Fruit fly (Drosophila melanogaster): Measurements from ENCODE around the gene CheB93b.

The CheB93b gene

dm6 chr3R:21379927-21380326 is 29.0 kb upstream of the CheB93b start:
- TF ChIP-seq fd96Ca (GFP tag; IDR thresholded peaks at IDR 0.05): no peak
- no peak for TF ChIP-seq Snoo (tag; optimal IDR thresholded peaks at IDR 0.05)
- no peak for TF ChIP-seq CG9948 (tag; optimal IDR thresholded peaks at IDR 0.05)

dm6 chr3R:21386132-21386531 is 22.8 kb upstream of the CheB93b start:
- TF ChIP-seq CG15710 (tag; optimal IDR thresholded peaks at IDR 0.05) (no peak), CG13204 (GFP tag; optimal IDR thresholded peaks at IDR 0.05) (no peak), Pif1B (GFP tag; optimal IDR thresholded peaks at IDR 0.05) (no peak), CG4496 (GFP tag; IDR thresholded peaks at IDR 0.05) (no peak), CG10348 (GFP tag; IDR thresholded peaks at IDR 0.05) (no peak), D1 (tag; optimal IDR thresholded peaks at IDR 0.05) (no peak), Pif1A (GFP tag; optimal IDR thresholded peaks at IDR 0.05) (no peak), CG32121 (GFP tag; IDR thresholded peaks at IDR 0.05) (no peak), fd96Ca (GFP tag; IDR thresholded peaks at IDR 0.05) (no peak), CG14655 (GFP tag; optimal IDR thresholded peaks at IDR 0.05) (no peak), Snoo (tag; optimal IDR thresholded peaks at IDR 0.05) (no peak), rn (GFP tag; IDR thresholded peaks at IDR 0.05) (no peak), EcR (GFP tag; optimal IDR thresholded peaks at IDR 0.05) (no peak)

- TF ChIP-seq CG14655 (GFP tag; optimal IDR thresholded peaks at IDR 0.05) (no peak), CG8159 (tag; optimal IDR thresholded peaks at IDR 0.05) (no peak), CG12605 (GFP tag; IDR thresholded peaks at IDR 0.05) (no peak), CG13204 (GFP tag; optimal IDR thresholded peaks at IDR 0.05) (no peak), CG17806 (tag; optimal IDR thresholded peaks at IDR 0.05) (no peak), Pif1B (GFP tag; optimal IDR thresholded peaks at IDR 0.05) (no peak), CG10348 (GFP tag; IDR thresholded peaks at IDR 0.05) (no peak), CG4496 (GFP tag; IDR thresholded peaks at IDR 0.05) (no peak), Snoo (tag; optimal IDR thresholded peaks at IDR 0.05) (no peak), D1 (tag; optimal IDR thresholded peaks at IDR 0.05) (no peak), rn (GFP tag; IDR thresholded peaks at IDR 0.05) (no peak), Ets98B (GFP tag; IDR thresholded peaks at IDR 0.05) (no peak), fd96Ca (GFP tag; IDR thresholded peaks at IDR 0.05) (no peak), CG9948 (tag; optimal IDR thresholded peaks at IDR 0.05) (no peak), gl (tag; optimal IDR thresholded peaks at IDR 0.05) (no peak), CG34367 (tag; optimal IDR thresholded peaks at IDR 0.05) (no peak), CG32121 (GFP tag; IDR thresholded peaks at IDR 0.05) (no peak), CG15710 (tag; optimal IDR thresholded peaks at IDR 0.05) (no peak), Pif1A (GFP tag; optimal IDR thresholded peaks at IDR 0.05) (no peak)
These were observed 21.5 kb upstream of the CheB93b start for dm6 chr3R:21387356-21387980.

dm6 chr3R:21388564-21388963 is 20.4 kb upstream of the CheB93b start, which contains the start of gene bap:
bap (plus strand) TSS chr3R:21388880.
- TF ChIP-seq CG12605 (GFP tag; IDR thresholded peaks at IDR 0.05) (no peak), CG32121 (GFP tag; IDR thresholded peaks at IDR 0.05) (no peak), CG8159 (tag; optimal IDR thresholded peaks at IDR 0.05) (no peak), Pif1B (GFP tag; optimal IDR thresholded peaks at IDR 0.05) (no peak), Pif1A (GFP tag; optimal IDR thresholded peaks at IDR 0.05) (no peak), Snoo (tag; optimal IDR thresholded peaks at IDR 0.05) (no peak), CG13204 (GFP tag; optimal IDR thresholded peaks at IDR 0.05) (no peak), CG9948 (tag; optimal IDR thresholded peaks at IDR 0.05) (no peak), CG4496 (GFP tag; IDR thresholded peaks at IDR 0.05) (no peak), EcR (GFP tag; optimal IDR thresholded peaks at IDR 0.05) (no peak), CG34367 (tag; optimal IDR thresholded peaks at IDR 0.05) (no peak), Ets98B (GFP tag; IDR thresholded peaks at IDR 0.05) (no peak), D1 (tag; optimal IDR thresholded peaks at IDR 0.05) (no peak), CG8301 (tag; optimal IDR thresholded peaks at IDR 0.05) (no peak), rn (GFP tag; IDR thresholded peaks at IDR 0.05) (no peak), CG17806 (tag; optimal IDR thresholded peaks at IDR 0.05) (no peak)

- TF ChIP-seq CG34367 (tag; optimal IDR thresholded peaks at IDR 0.05) (no peak), CG17806 (tag; optimal IDR thresholded peaks at IDR 0.05) (no peak)
These were observed 18.0 kb upstream of the CheB93b start for dm6 chr3R:21390959-21391358.

- no peak for TF ChIP-seq CG8301 (tag; optimal IDR thresholded peaks at IDR 0.05)
- no peak for TF ChIP-seq CG12605 (GFP tag; IDR thresholded peaks at IDR 0.05)
- no peak for TF ChIP-seq CG8159 (tag; optimal IDR thresholded peaks at IDR 0.05)
- TF ChIP-seq CG17806 (tag; optimal IDR thresholded peaks at IDR 0.05): no peak
- no peak for TF ChIP-seq CG10348 (GFP tag; IDR thresholded peaks at IDR 0.05)
- TF ChIP-seq CG15710 (tag; optimal IDR thresholded peaks at IDR 0.05): no peak
- no peak for TF ChIP-seq CG34367 (tag; optimal IDR thresholded peaks at IDR 0.05)
- TF ChIP-seq rn (GFP tag; IDR thresholded peaks at IDR 0.05): no peak
These were observed 16.7 kb upstream of the CheB93b start for dm6 chr3R:21392221-21392620.
